Worm (Caenorhabditis elegans) whole organism, L4/young adult: Measurements from ENCODE around the gene R02D5.3.

Experiments used
- W03F9.2 ChIP-seq: fragments of 150-350 bp; optimal IDR thresholded peaks from 2 replicates; lab custom pipeline; 2014; ENCODE audit warnings: missing biosample characterization, missing genetic modification characterization
- dao-5 ChIP-seq: sonication (generic microtip); optimal IDR thresholded peaks from 2 replicates; lab custom pipeline; 2016; ENCODE audit warnings: missing genotype, missing genetic modification characterization, moderate library complexity, missing compliant biosample characterization
- him-1 ChIP-seq: sonication (generic microtip); optimal IDR thresholded peaks from 2 replicates; lab custom pipeline; 2016; ENCODE audit warnings: missing genotype, missing genetic modification reagents, missing genetic modification characterization, missing compliant biosample characterization

- TF ChIP-seq dao-5 (tag; lab: Kevin White, UChicago) (no peak), W03F9.2 (tag; lab: Kevin White, UChicago) (no peak), him-1 (tag; lab: Kevin White, UChicago) (no peak)
Observed at ce11 chrV:14478979-14479378, 4.0 kb upstream of the R02D5.3 start, which contains the start of gene clec-55.
